Worm (Caenorhabditis elegans) whole organism, L1 larva: ENCODE measurements around the gene oig-3.
A peak's percentile ranks its signal among the peaks of the same experiment; 100 is the strongest.

Source experiments
- aly-2 ChIP-seq: fragments of 150-350 bp; optimal IDR thresholded peaks from 2 replicates; lab custom pipeline; 2014; ENCODE audit warnings: missing biosample characterization, missing genetic modification characterization
- blmp-1 ChIP-seq: fragments of 150-350 bp; optimal IDR thresholded peaks from 2 replicates; lab custom pipeline; 2014; ENCODE audit warnings: missing biosample characterization, missing genetic modification characterization
- ceh-63 ChIP-seq: fragments of 200-800 bp; sonication (Bioruptor generic); optimal IDR thresholded peaks from 2 replicates; lab custom pipeline; 2018; ENCODE audit warnings: mild to moderate bottlenecking, missing genetic modification characterization, missing compliant biosample characterization
- ceh-88 ChIP-seq: fragments of 200-800 bp; sonication (Bioruptor generic); IDR thresholded peaks from 2 replicates; pipeline ENCODE4 v1.3.6; 2022; ENCODE audit warnings: missing genetic modification characterization, missing compliant biosample characterization
- dpl-1 ChIP-seq, 3 experiments: fragments of 150-350 bp in 2 of 3; sonication (generic microtip) in 1 of 3; optimal IDR thresholded peaks; 2 replicates each; lab custom pipeline; 2014 to 2017; ENCODE audit warnings: missing biosample characterization in 3 of 3, missing genetic modification characterization in 3 of 3, missing genetic modification reagents in 3 of 3
- dsc-1 ChIP-seq: sonication (generic microtip); optimal IDR thresholded peaks from 2 replicates; lab custom pipeline; 2016; ENCODE audit warnings: mild to moderate bottlenecking, missing genetic modification characterization, missing compliant biosample characterization
- efl-1 ChIP-seq, 4 experiments: fragments of 150-350 bp; optimal IDR thresholded peaks in 3 of 4; peaks in 1 of 4; 1 replicate in 1 of 4; 2 replicates in 3 of 4; lab custom pipeline; 2014; ENCODE audit warnings: missing biosample characterization in 2 of 4, missing genetic modification characterization in 2 of 4, missing genetic modification reagents in 2 of 4
- egl-27 ChIP-seq, 2 experiments: fragments of 150-350 bp in 1 of 2; sonication (generic microtip); optimal IDR thresholded peaks; 3 replicates each; lab custom pipeline; 2017 to 2018; ENCODE audit warnings: missing biosample characterization in 2 of 2, missing genetic modification characterization in 2 of 2, missing genetic modification reagents in 2 of 2
- elt-3 ChIP-seq, 6 experiments: fragments of 150-350 bp in 1 of 6; sonication (generic microtip); optimal IDR thresholded peaks; 2 replicates each; lab custom pipeline; 2017 to 2018; ENCODE audit warnings: missing biosample characterization in 6 of 6, missing genetic modification characterization in 6 of 6, inconsistent platforms in 1 of 6
- ets-5 ChIP-seq: fragments of 200-800 bp; sonication (Bioruptor generic); IDR thresholded peaks from 2 replicates; pipeline ENCODE4 v1.3.6; 2022; ENCODE audit warnings: missing genetic modification characterization, missing compliant biosample characterization
- fkh-10 ChIP-seq: sonication (generic microtip); optimal IDR thresholded peaks from 2 replicates; lab custom pipeline; 2017; ENCODE audit warnings: missing biosample characterization, missing genetic modification reagents, missing genetic modification characterization
- grh-1 ChIP-seq: fragments of 200-800 bp; sonication (Bioruptor generic); IDR thresholded peaks from 2 replicates; pipeline ENCODE4 v1.3.6; 2022; ENCODE audit warnings: missing genetic modification reagents, missing genetic modification characterization, missing compliant biosample characterization
- hlh-4 ChIP-seq: sonication (generic microtip); optimal IDR thresholded peaks from 2 replicates; lab custom pipeline; 2016; ENCODE audit warnings: mild to moderate bottlenecking, missing genetic modification characterization, missing compliant biosample characterization
- irx-1 ChIP-seq: sonication (generic microtip); optimal IDR thresholded peaks from 2 replicates; lab custom pipeline; 2016; ENCODE audit warnings: missing genetic modification characterization, missing compliant biosample characterization
- jun-1 ChIP-seq: fragments of 150-350 bp; optimal IDR thresholded peaks from 2 replicates; lab custom pipeline; 2014; ENCODE audit warnings: missing biosample characterization, missing genetic modification reagents, missing genetic modification characterization
- lin-35 ChIP-seq, 2 experiments: fragments of 150-350 bp; optimal IDR thresholded peaks; 2 replicates each; lab custom pipeline; 2014; ENCODE audit warnings: missing biosample characterization in 2 of 2, missing genetic modification characterization in 2 of 2, missing genetic modification reagents in 2 of 2
- lin-39 ChIP-seq: fragments of 150-350 bp; optimal IDR thresholded peaks from 2 replicates; lab custom pipeline; 2014; ENCODE audit warnings: missing biosample characterization, missing genetic modification reagents, missing genetic modification characterization
- lir-3 ChIP-seq: sonication (generic microtip); optimal IDR thresholded peaks from 2 replicates; lab custom pipeline; 2016; ENCODE audit warnings: mild to moderate bottlenecking, missing genetic modification characterization, moderate library complexity, missing compliant biosample characterization; ENCODE audit not compliant: poor library complexity
- mab-9 ChIP-seq: fragments of 200-800 bp; sonication (Bioruptor generic); IDR thresholded peaks from 2 replicates; pipeline ENCODE4 v1.3.6; 2022; ENCODE audit warnings: missing genetic modification reagents, missing genetic modification characterization, missing compliant biosample characterization
- mdl-1 ChIP-seq, 2 experiments: fragments of 150-350 bp; optimal IDR thresholded peaks; 2 replicates each; lab custom pipeline; 2014 to 2017; ENCODE audit warnings: missing biosample characterization in 2 of 2, missing genetic modification characterization in 2 of 2, inconsistent platforms in 1 of 2
- mep-1 ChIP-seq: fragments of 150-350 bp; optimal IDR thresholded peaks from 2 replicates; lab custom pipeline; 2014; ENCODE audit warnings: missing biosample characterization, missing genetic modification characterization
- nhr-11 ChIP-seq: fragments of 150-350 bp; optimal IDR thresholded peaks from 2 replicates; lab custom pipeline; 2014; ENCODE audit warnings: missing biosample characterization, missing genetic modification characterization
- nhr-19 ChIP-seq: fragments of 200-800 bp; sonication (Bioruptor generic); conservative IDR thresholded peaks from 2 replicates; pipeline ENCODE4 v1.3.6; 2022; ENCODE audit warnings: missing genetic modification characterization, missing compliant biosample characterization
- nhr-237 ChIP-seq: fragments of 150-350 bp; optimal IDR thresholded peaks from 2 replicates; lab custom pipeline; 2014; ENCODE audit warnings: missing biosample characterization, missing genetic modification characterization
- nhr-47 ChIP-seq: sonication (generic microtip); optimal IDR thresholded peaks from 2 replicates; lab custom pipeline; 2016; ENCODE audit warnings: mild to moderate bottlenecking, missing genetic modification characterization, moderate library complexity, missing compliant biosample characterization
- nhr-71 ChIP-seq: sonication (generic microtip); optimal IDR thresholded peaks from 2 replicates; lab custom pipeline; 2016; ENCODE audit warnings: mild to moderate bottlenecking, missing genetic modification characterization, moderate library complexity, missing compliant biosample characterization
- nhr-77 ChIP-seq: fragments of 150-350 bp; optimal IDR thresholded peaks from 2 replicates; lab custom pipeline; 2014; ENCODE audit warnings: missing biosample characterization, missing genetic modification characterization
- nhr-90 ChIP-seq: sonication (generic microtip); optimal IDR thresholded peaks from 2 replicates; lab custom pipeline; 2016; ENCODE audit warnings: mild to moderate bottlenecking, missing genetic modification characterization, missing compliant biosample characterization; ENCODE audit not compliant: poor library complexity
- pax-3 ChIP-seq: fragments of 200-800 bp; sonication (Bioruptor generic); optimal IDR thresholded peaks from 2 replicates; lab custom pipeline; 2018; ENCODE audit warnings: mild to moderate bottlenecking, missing genetic modification characterization, moderate library complexity, missing compliant biosample characterization
- rnt-1 ChIP-seq: sonication (generic microtip); optimal IDR thresholded peaks from 2 replicates; lab custom pipeline; 2016; ENCODE audit warnings: mild to moderate bottlenecking, missing genetic modification characterization, moderate library complexity, missing compliant biosample characterization
- snpc-4 ChIP-seq: fragments of 150-350 bp; optimal IDR thresholded peaks from 2 replicates; lab custom pipeline; 2014; ENCODE audit warnings: missing biosample characterization, missing genetic modification characterization
- snu-23 ChIP-seq: sonication (generic microtip); optimal IDR thresholded peaks from 2 replicates; lab custom pipeline; 2016; ENCODE audit warnings: missing genetic modification characterization, missing compliant biosample characterization
- sox-4 ChIP-seq: sonication (generic microtip); optimal IDR thresholded peaks from 2 replicates; lab custom pipeline; 2016; ENCODE audit warnings: missing genetic modification characterization, missing compliant biosample characterization
- sup-37 ChIP-seq: fragments of 200-800 bp; sonication (Bioruptor generic); optimal IDR thresholded peaks from 2 replicates; lab custom pipeline; 2018; ENCODE audit warnings: mild to moderate bottlenecking, missing genetic modification characterization, missing compliant biosample characterization
- swsn-7 ChIP-seq: sonication (generic microtip); optimal IDR thresholded peaks from 2 replicates; lab custom pipeline; 2016; ENCODE audit warnings: missing genetic modification characterization, missing compliant biosample characterization
- tbx-2 ChIP-seq: sonication (generic microtip); optimal IDR thresholded peaks from 2 replicates; lab custom pipeline; 2016; ENCODE audit warnings: missing genetic modification characterization, missing compliant biosample characterization
- unc-130 ChIP-seq: fragments of 150-350 bp; optimal IDR thresholded peaks from 2 replicates; lab custom pipeline; 2017; ENCODE audit warnings: missing biosample characterization, missing genetic modification characterization, inconsistent platforms
- unc-30 ChIP-seq: sonication (generic microtip); optimal IDR thresholded peaks from 2 replicates; lab custom pipeline; 2017; ENCODE audit warnings: missing biosample characterization, missing genetic modification characterization
- unc-62 ChIP-seq: fragments of 150-350 bp; optimal IDR thresholded peaks from 2 replicates; lab custom pipeline; 2014; ENCODE audit warnings: missing biosample characterization, missing genetic modification reagents, missing genetic modification characterization
- vab-15 ChIP-seq: sonication (generic microtip); optimal IDR thresholded peaks from 2 replicates; lab custom pipeline; 2017; ENCODE audit warnings: missing genotype, mild to moderate bottlenecking, missing genetic modification characterization, missing compliant biosample characterization
- xbp-1 ChIP-seq: sonication (generic microtip); optimal IDR thresholded peaks from 2 replicates; lab custom pipeline; 2016; ENCODE audit warnings: missing genetic modification characterization, missing compliant biosample characterization
- zag-1 ChIP-seq: fragments of 150-350 bp; optimal IDR thresholded peaks from 2 replicates; lab custom pipeline; 2014; ENCODE audit warnings: missing biosample characterization, missing genetic modification characterization
- zip-4 ChIP-seq: fragments of 200-800 bp; sonication (Bioruptor generic); optimal IDR thresholded peaks from 2 replicates; lab custom pipeline; 2018; ENCODE audit warnings: mild to moderate bottlenecking, missing genetic modification characterization, moderate library complexity, missing compliant biosample characterization
- ztf-11 ChIP-seq, 2 experiments: sonication (generic microtip); optimal IDR thresholded peaks; 2 replicates each; lab custom pipeline; 2016 to 2017; ENCODE audit warnings: missing genetic modification characterization in 2 of 2, missing biosample characterization in 1 of 2, missing compliant biosample characterization in 1 of 2
- ztf-4 ChIP-seq: fragments of 150-350 bp; optimal IDR thresholded peaks from 2 replicates; lab custom pipeline; 2014; ENCODE audit warnings: missing biosample characterization, missing genetic modification characterization

Gene oig-3

ce11 chrV:14725409-14725808, 4.0 kb upstream of the oig-3 start (continued):
- TF ChIP-seq lir-3 (no peak), egl-27 (tag; optimal IDR thresholded peaks at IDR 0.05; lab: Kevin White, UChicago) (no peak), aly-2 (tag; lab: Kevin White, UChicago) (no peak), elt-3 (tag; optimal IDR thresholded peaks at IDR 0.05; lab: Kevin White, UChicago) (peak in 2 of 6 experiments; percentile 4 to 28), snpc-4 (tag; lab: Kevin White, UChicago) (no peak), ets-5 (GFP tag; lab: Robert Waterston, UW) (no peak), fkh-10 (GFP tag; lab: Kevin White, UChicago) (no peak), sox-4 (tag; lab: Kevin White, UChicago) (no peak), lin-39 (tag; lab: Kevin White, UChicago) (no peak), vab-15 (tag; lab: Kevin White, UChicago) (no peak), lin-35 (GFP tag; optimal IDR thresholded peaks at IDR 0.05; lab: Kevin White, UChicago) (peak in 1 of 2 experiments; percentile 20), blmp-1 (tag; lab: Kevin White, UChicago) (peak; percentile 70), irx-1 (tag; lab: Kevin White, UChicago) (no peak), mep-1 (tag; lab: Kevin White, UChicago) (no peak), grh-1 (no peak), zag-1 (tag; lab: Kevin White, UChicago) (no peak), ceh-63 (GFP tag; lab: Kevin White, UChicago) (no peak), unc-30 (tag; lab: Kevin White, UChicago) (no peak), sup-37 (no peak), dsc-1 (tag; lab: Kevin White, UChicago) (no peak), ztf-11 (tag; optimal IDR thresholded peaks at IDR 0.05; lab: Kevin White, UChicago) (no peak), nhr-47 (tag; lab: Kevin White, UChicago) (no peak), unc-62 (GFP tag; lab: Kevin White, UChicago) (no peak), nhr-90 (tag; lab: Kevin White, UChicago) (no peak), ztf-4 (tag; lab: Kevin White, UChicago) (no peak), tbx-2 (tag; lab: Kevin White, UChicago) (no peak), zip-4 (GFP tag; lab: Kevin White, UChicago) (no peak)

ce11 chrV:14726596-14726995, 2.8 kb upstream of the oig-3 start, which contains the start of gene Y50E8A.1:
Y50E8A.1 (plus strand) TSS chrV:14726896.
- TF ChIP-seq dpl-1 (GFP tag; optimal IDR thresholded peaks at IDR 0.05; lab: Kevin White, UChicago) (no peak), rnt-1 (tag; lab: Kevin White, UChicago) (no peak), nhr-11 (tag; lab: Kevin White, UChicago) (no peak)

- TF ChIP-seq efl-1 (optimal IDR thresholded peaks at IDR 0.05; lab: Kevin White, UChicago) = no peak
- peak in 1 of 2 experiments; percentile 35 for TF ChIP-seq efl-1 (GFP tag; optimal IDR thresholded peaks at IDR 0.05 in 1 of 2; lab: Kevin White, UChicago)
- TF ChIP-seq blmp-1 (tag; lab: Kevin White, UChicago) = no peak
Measured at ce11 chrV:14728754-14729153, 689 bp upstream of the oig-3 start, which contains the start of gene Y50E8A.2. Y50E8A.2 (minus strand) TSS chrV:14728854.

- peak; percentile 83 to 91 (median 87) for TF ChIP-seq dpl-1 (GFP tag; optimal IDR thresholded peaks at IDR 0.05; lab: Kevin White, UChicago)
- TF ChIP-seq nhr-77 (tag; lab: Kevin White, UChicago) = no peak
- TF ChIP-seq mab-9 (GFP tag; lab: Robert Waterston, UW) = no peak
- no peak for TF ChIP-seq nhr-237
- peak; percentile 91 to 96 for TF ChIP-seq efl-1 (optimal IDR thresholded peaks at IDR 0.05; lab: Kevin White, UChicago)
- peak; percentile 89 to 99 for TF ChIP-seq efl-1 (GFP tag; optimal IDR thresholded peaks at IDR 0.05 in 1 of 2; lab: Kevin White, UChicago)
- TF ChIP-seq swsn-7 = peak; percentile 12
- no peak for TF ChIP-seq lir-3
- TF ChIP-seq pax-3 (tag; lab: Kevin White, UChicago) = no peak
- TF ChIP-seq nhr-71 (tag; lab: Kevin White, UChicago) = no peak
- no peak for TF ChIP-seq mdl-1 (tag; optimal IDR thresholded peaks at IDR 0.05; lab: Kevin White, UChicago)
- no peak for TF ChIP-seq jun-1 (tag; lab: Kevin White, UChicago)
- peak; percentile 5 for TF ChIP-seq blmp-1 (tag; lab: Kevin White, UChicago)
- TF ChIP-seq xbp-1 (tag; lab: Kevin White, UChicago) = peak; percentile 31
- TF ChIP-seq snu-23 (GFP tag; lab: Kevin White, UChicago) = peak; percentile 38
- TF ChIP-seq nhr-19 = peak; percentile 24; the same call in 1 of the 2 replicates
- no peak for TF ChIP-seq lin-39 (tag; lab: Kevin White, UChicago)
- no peak for TF ChIP-seq unc-62 (GFP tag; lab: Kevin White, UChicago)
- peak; percentile 25 for TF ChIP-seq unc-130
- no peak for TF ChIP-seq hlh-4 (tag; lab: Kevin White, UChicago)
- TF ChIP-seq ceh-88 (GFP tag; lab: Robert Waterston, UW) = no peak
- no peak for TF ChIP-seq snpc-4 (tag; lab: Kevin White, UChicago)
Measured at ce11 chrV:14734187-14734765, 4.8 kb downstream of the oig-3 start, which contains the start of gene unc-61. unc-61 (minus strand) TSS chrV:14734237.
